Fruit fly (Drosophila melanogaster) whole organism, embryonic: Measurements from ENCODE around the gene CG10959.

ENCODE experiments used
- ATbp ChIP-seq: fragments of 200-800 bp; sonication (Bioruptor generic); optimal IDR thresholded peaks from 2 replicates; lab custom pipeline; 2017; ENCODE audit warnings: missing biosample characterization, mild to moderate bottlenecking, missing genetic modification characterization, missing genetic modification reagents
- CG10209 ChIP-seq: fragments of 200-800 bp; sonication (Bioruptor generic); optimal IDR thresholded peaks from 3 replicates; lab custom pipeline; 2017; ENCODE audit warnings: missing biosample characterization, mild to moderate bottlenecking, missing genetic modification characterization, missing genetic modification reagents
- CG10267 ChIP-seq: fragments of 200-800 bp; sonication (Bioruptor generic); optimal IDR thresholded peaks from 2 replicates; lab custom pipeline; 2018; ENCODE audit warnings: missing biosample characterization, mild to moderate bottlenecking, missing genetic modification characterization, moderate library complexity
- CG11247 ChIP-seq: fragments of 200-800 bp; sonication (Bioruptor generic); IDR thresholded peaks from 2 replicates; pipeline ENCODE4 v1.3.6; 2022; ENCODE audit warnings: missing biosample characterization, missing genetic modification characterization
- CG11398 ChIP-seq: fragments of 200-800 bp; sonication (Bioruptor generic); optimal IDR thresholded peaks from 2 replicates; lab custom pipeline; 2016; ENCODE audit warnings: missing biosample characterization, missing genetic modification characterization
- CG17385 ChIP-seq: fragments of 200-800 bp; sonication (Bioruptor generic); optimal IDR thresholded peaks from 3 replicates; lab custom pipeline; 2018; ENCODE audit warnings: missing biosample characterization, mild to moderate bottlenecking, missing genetic modification characterization
- CG17829 ChIP-seq: fragments of 200-800 bp; optimal IDR thresholded peaks from 2 replicates; lab custom pipeline; 2019; ENCODE audit warnings: missing biosample characterization, mild to moderate bottlenecking, missing genetic modification characterization, moderate library complexity
- CG18619 ChIP-seq: fragments of 200-800 bp; sonication (Bioruptor generic); optimal IDR thresholded peaks from 3 replicates; lab custom pipeline; 2017; ENCODE audit warnings: missing biosample characterization, mild to moderate bottlenecking, missing genetic modification characterization
- CG2116 ChIP-seq: fragments of 200-800 bp; sonication (Bioruptor generic); optimal IDR thresholded peaks from 3 replicates; lab custom pipeline; 2018; ENCODE audit warnings: missing biosample characterization, mild to moderate bottlenecking, missing genetic modification characterization
- CG2202 ChIP-seq: fragments of 200-800 bp; sonication (Bioruptor generic); optimal IDR thresholded peaks from 2 replicates; lab custom pipeline; 2018; ENCODE audit warnings: missing biosample characterization, mild to moderate bottlenecking, missing genetic modification characterization
- CG2712 ChIP-seq: fragments of 200-800 bp; optimal IDR thresholded peaks from 3 replicates; lab custom pipeline; 2019; ENCODE audit warnings: missing biosample characterization, mild to moderate bottlenecking, missing genetic modification characterization, moderate library complexity
- CG30020 ChIP-seq: fragments of 200-800 bp; optimal IDR thresholded peaks from 2 replicates; lab custom pipeline; 2019; ENCODE audit warnings: missing biosample characterization, mild to moderate bottlenecking, missing genetic modification characterization, moderate library complexity
- CG3838 ChIP-seq: fragments of 200-800 bp; sonication (Bioruptor generic); optimal IDR thresholded peaks from 3 replicates; lab custom pipeline; 2016; ENCODE audit warnings: missing biosample characterization, missing genetic modification characterization
- CG5180 ChIP-seq: fragments of 200-800 bp; sonication (Bioruptor generic); optimal IDR thresholded peaks from 3 replicates; lab custom pipeline; 2017; ENCODE audit warnings: missing biosample characterization, missing genetic modification characterization, mild to moderate bottlenecking, moderate library complexity, missing genetic modification reagents
- CG6272 ChIP-seq: fragments of 200-800 bp; sonication (Bioruptor generic); IDR thresholded peaks from 2 replicates; pipeline ENCODE4 v1.3.6; 2022; ENCODE audit warnings: missing biosample characterization, missing genetic modification characterization
- CG7357 ChIP-seq: fragments of 200-800 bp; sonication (Bioruptor generic); IDR thresholded peaks from 3 replicates; pipeline ENCODE4 v1.3.6; 2022; ENCODE audit warnings: missing biosample characterization, missing genetic modification characterization
- CG7556 ChIP-seq: fragments of 200-800 bp; sonication (Bioruptor generic); optimal IDR thresholded peaks from 2 replicates; lab custom pipeline; 2017; ENCODE audit warnings: missing biosample characterization, mild to moderate bottlenecking, missing genetic modification characterization
- CG8388 ChIP-seq: fragments of 200-800 bp; sonication (Bioruptor generic); optimal IDR thresholded peaks from 2 replicates; lab custom pipeline; 2019; ENCODE audit warnings: missing biosample characterization, mild to moderate bottlenecking, missing genetic modification characterization, moderate library complexity
- CG8765 ChIP-seq: fragments of 200-800 bp; sonication (Bioruptor generic); IDR thresholded peaks from 2 replicates; pipeline ENCODE4 v1.3.6; 2022; ENCODE audit warnings: missing biosample characterization, missing genetic modification characterization
- CTCF ChIP-seq: fragments of 200-800 bp; sonication (Bioruptor generic); optimal IDR thresholded peaks from 2 replicates; lab custom pipeline; 2017; ENCODE audit warnings: missing biosample characterization, mild to moderate bottlenecking, missing genetic modification characterization, moderate library complexity
- Dbx ChIP-seq: fragments of 200-800 bp; sonication (Bioruptor generic); IDR thresholded peaks from 3 replicates; pipeline ENCODE4 v1.3.6; 2022; ENCODE audit warnings: missing biosample characterization, missing genetic modification characterization
- Deaf1 ChIP-seq: fragments of 200-800 bp; optimal IDR thresholded peaks from 3 replicates; lab custom pipeline; 2019; ENCODE audit warnings: missing biosample characterization, mild to moderate bottlenecking, missing genetic modification characterization, moderate library complexity
- Eip74EF ChIP-seq, 2 experiments: fragments of 200-800 bp in 1 of 2; fragments of >200 bp in 1 of 2; sonication (Bioruptor generic) in 1 of 2; optimal IDR thresholded peaks; 2 replicates each; lab custom pipeline; 2017 to 2019; ENCODE audit warnings: missing biosample characterization in 2 of 2, missing genetic modification characterization in 2 of 2, mild to moderate bottlenecking in 1 of 2, moderate library complexity in 1 of 2
- Ets97D ChIP-seq: fragments of 200-800 bp; sonication (Bioruptor generic); optimal IDR thresholded peaks from 3 replicates; lab custom pipeline; 2016; ENCODE audit warnings: missing biosample characterization, missing genetic modification characterization
- Gug ChIP-seq: fragments of 200-800 bp; sonication (Bioruptor generic); IDR thresholded peaks from 4 replicates; pipeline ENCODE4 v1.3.6; 2022; ENCODE audit warnings: missing biosample characterization, missing genetic modification characterization
- HmgD ChIP-seq: fragments of 200-800 bp; sonication (Bioruptor generic); optimal IDR thresholded peaks from 3 replicates; lab custom pipeline; 2016; ENCODE audit warnings: missing biosample characterization, missing genetic modification characterization
- Jarid2 ChIP-seq: fragments of 200-800 bp; sonication (Bioruptor generic); optimal IDR thresholded peaks from 3 replicates; lab custom pipeline; 2017; ENCODE audit warnings: mild to moderate bottlenecking, missing biosample characterization, missing genetic modification reagents, missing genetic modification characterization
- Optix ChIP-seq: fragments of 200-800 bp; sonication (Bioruptor generic); IDR thresholded peaks from 3 replicates; pipeline ENCODE4 v1.3.6; 2022; ENCODE audit warnings: missing biosample characterization, missing genetic modification characterization
- Scr ChIP-seq: fragments of 200-800 bp; sonication (Bioruptor generic); IDR thresholded peaks from 2 replicates; pipeline ENCODE4 v1.3.6; 2022; ENCODE audit warnings: missing biosample characterization, missing genetic modification characterization; ENCODE audit not compliant: partially characterized antibody
- TFAM ChIP-seq: fragments of 200-800 bp; sonication (Bioruptor generic); optimal IDR thresholded peaks from 2 replicates; lab custom pipeline; 2017; ENCODE audit warnings: missing biosample characterization, missing genetic modification characterization, inconsistent platforms
- Taf1 ChIP-seq: fragments of 200-800 bp; sonication (Bioruptor generic); IDR thresholded peaks from 2 replicates; pipeline ENCODE4 v1.3.6; 2022; ENCODE audit warnings: missing biosample characterization, missing genetic modification characterization
- Xrp1 ChIP-seq: fragments of 200-800 bp; sonication (Bioruptor generic); IDR thresholded peaks from 2 replicates; pipeline ENCODE4 v1.3.6; 2022; ENCODE audit warnings: missing biosample characterization, missing genetic modification characterization
- ab ChIP-seq: fragments of 200-800 bp; sonication (Bioruptor generic); optimal IDR thresholded peaks from 2 replicates; lab custom pipeline; 2016; ENCODE audit warnings: missing biosample characterization, missing genetic modification characterization
- ato ChIP-seq: fragments of 200-800 bp; sonication (Bioruptor generic); IDR thresholded peaks from 2 replicates; pipeline ENCODE4 v1.3.6; 2022; ENCODE audit warnings: missing biosample characterization, missing genetic modification characterization; ENCODE audit not compliant: partially characterized antibody
- dmrt11E ChIP-seq: fragments of 200-800 bp; sonication (Bioruptor generic); optimal IDR thresholded peaks from 3 replicates; lab custom pipeline; 2018; ENCODE audit warnings: missing biosample characterization, mild to moderate bottlenecking, missing genetic modification characterization, moderate library complexity
- dpn ChIP-seq, 2 experiments: fragments of 200-800 bp; sonication (Bioruptor generic); optimal IDR thresholded peaks; 3 replicates each; lab custom pipeline; 2016; ENCODE audit warnings: missing biosample characterization in 2 of 2, missing genetic modification characterization in 2 of 2
- emc ChIP-seq: fragments of 200-800 bp; sonication (Bioruptor generic); optimal IDR thresholded peaks from 2 replicates; lab custom pipeline; 2016; ENCODE audit warnings: missing biosample characterization, missing genetic modification characterization
- ewg ChIP-seq: fragments of 200-800 bp; sonication (Bioruptor generic); optimal IDR thresholded peaks from 3 replicates; lab custom pipeline; 2017; ENCODE audit warnings: mild to moderate bottlenecking, missing biosample characterization, missing genetic modification reagents, missing genetic modification characterization
- exex ChIP-seq: fragments of 200-800 bp; sonication (Bioruptor generic); optimal IDR thresholded peaks from 4 replicates; lab custom pipeline; 2018; ENCODE audit warnings: missing biosample characterization, mild to moderate bottlenecking, missing genetic modification characterization, moderate library complexity
- grau ChIP-seq: fragments of 200-800 bp; optimal IDR thresholded peaks from 3 replicates; lab custom pipeline; 2019; ENCODE audit warnings: missing biosample characterization, mild to moderate bottlenecking, missing genetic modification characterization, moderate library complexity
- hkb ChIP-seq, 2 experiments: fragments of 200-800 bp in 1 of 2; fragments of >200 bp in 1 of 2; sonication (Bioruptor generic) in 1 of 2; IDR thresholded peaks in 1 of 2; optimal IDR thresholded peaks in 1 of 2; 2 replicates each; pipeline versions ENCODE4 v1.3.6 to Lab custom; 2017 to 2022; ENCODE audit warnings: missing biosample characterization in 1 of 2, missing genetic modification characterization in 1 of 2
- kni ChIP-seq: fragments of 200-800 bp; sonication (Bioruptor generic); optimal IDR thresholded peaks from 3 replicates; lab custom pipeline; 2017; ENCODE audit warnings: mild to moderate bottlenecking, missing biosample characterization, missing genetic modification reagents, missing genetic modification characterization
- lola ChIP-seq, 3 experiments: fragments of >200 bp in 2 of 3; fragments of 200-800 bp in 1 of 3; sonication (Bioruptor generic) in 1 of 3; optimal IDR thresholded peaks; 2 replicates each; lab custom pipeline; 2017 to 2019; ENCODE audit warnings: missing biosample characterization in 3 of 3, missing genetic modification characterization in 3 of 3, mild to moderate bottlenecking in 1 of 3, moderate library complexity in 1 of 3
- nerfin-1 ChIP-seq: fragments of 200-800 bp; sonication (Bioruptor generic); optimal IDR thresholded peaks from 3 replicates; lab custom pipeline; 2019; ENCODE audit warnings: missing biosample characterization, mild to moderate bottlenecking, missing genetic modification characterization, moderate library complexity
- peb ChIP-seq: fragments of 200-800 bp; sonication (Bioruptor generic); IDR thresholded peaks from 2 replicates; pipeline ENCODE4 v1.3.6; 2022; ENCODE audit warnings: missing biosample characterization, missing genetic modification characterization
- pum ChIP-seq: fragments of 200-800 bp; sonication (Bioruptor generic); optimal IDR thresholded peaks from 2 replicates; lab custom pipeline; 2016; ENCODE audit warnings: missing biosample characterization, missing genetic modification characterization
- tap ChIP-seq: fragments of 200-800 bp; optimal IDR thresholded peaks from 3 replicates; lab custom pipeline; 2019; ENCODE audit warnings: missing biosample characterization, mild to moderate bottlenecking, missing genetic modification characterization, moderate library complexity
- tio ChIP-seq: fragments of 200-800 bp; sonication (Bioruptor generic); optimal IDR thresholded peaks from 2 replicates; lab custom pipeline; 2017; ENCODE audit warnings: missing biosample characterization, missing genetic modification characterization, inconsistent platforms
- wek ChIP-seq: fragments of 200-800 bp; sonication (Bioruptor generic); optimal IDR thresholded peaks from 3 replicates; lab custom pipeline; 2018; ENCODE audit warnings: missing biosample characterization, mild to moderate bottlenecking, missing genetic modification characterization, moderate library complexity

CG10959 gene

DNA sequence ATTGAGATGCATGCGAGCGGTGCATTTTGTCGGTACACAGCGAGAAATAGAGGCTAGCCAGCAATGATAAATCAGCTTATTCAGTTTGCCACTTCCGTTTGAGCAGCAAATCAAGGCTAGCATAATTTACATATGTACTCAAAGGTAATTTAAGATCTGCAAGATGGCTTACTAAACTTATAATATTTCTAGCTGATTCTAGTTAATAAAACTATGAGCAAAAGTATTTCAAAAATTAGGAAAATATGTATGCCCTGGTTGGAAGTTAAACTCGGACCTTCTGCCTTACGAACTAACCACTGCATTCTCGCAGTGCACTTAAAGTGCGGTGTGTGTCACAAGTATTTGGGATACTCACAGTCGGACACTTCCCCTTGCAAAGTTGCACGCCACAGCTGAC is 25.7 kb upstream of the CG10959 start (continued):
- TF ChIP-seq kni (GFP tag; lab: Kevin White, UChicago) (no peak), CG10267 (tag; lab: Kevin White, UChicago) (peak; percentile 21), Optix (GFP tag; lab: Robert Waterston, UW) (no peak), CG30020 (tag; lab: Kevin White, UChicago) (no peak), Scr (GFP tag; lab: Robert Waterston, UW) (no peak), CG2202 (tag; lab: Kevin White, UChicago) (no peak), CG11247 (GFP tag; lab: Robert Waterston, UW) (no peak), CG8388 (GFP tag; lab: Kevin White, UChicago) (peak; percentile 21), pum (GFP tag; lab: Kevin White, UChicago) (no peak), Ets97D (GFP tag; lab: Kevin White, UChicago) (no peak), Dbx (GFP tag; lab: Robert Waterston, UW) (no peak), CG11398 (GFP tag; lab: Kevin White, UChicago) (no peak), exex (tag; lab: Kevin White, UChicago) (no peak), TFAM (GFP tag; lab: Kevin White, UChicago) (no peak), tio (GFP tag; lab: Kevin White, UChicago) (no peak), CG17829 (tag; lab: Kevin White, UChicago) (peak; percentile 34), emc (no peak), CG7357 (GFP tag; lab: Robert Waterston, UW) (no peak), ATbp (GFP tag; lab: Kevin White, UChicago) (peak; percentile 11), grau (no peak), ab (GFP tag; lab: Kevin White, UChicago) (no peak), wek (GFP tag; lab: Kevin White, UChicago) (no peak), ato (GFP tag; lab: Robert Waterston, UW) (no peak), CG6272 (GFP tag; lab: Robert Waterston, UW) (no peak)
- TF ChIP-seq, all 482 proteins: peak for 50

DNA sequence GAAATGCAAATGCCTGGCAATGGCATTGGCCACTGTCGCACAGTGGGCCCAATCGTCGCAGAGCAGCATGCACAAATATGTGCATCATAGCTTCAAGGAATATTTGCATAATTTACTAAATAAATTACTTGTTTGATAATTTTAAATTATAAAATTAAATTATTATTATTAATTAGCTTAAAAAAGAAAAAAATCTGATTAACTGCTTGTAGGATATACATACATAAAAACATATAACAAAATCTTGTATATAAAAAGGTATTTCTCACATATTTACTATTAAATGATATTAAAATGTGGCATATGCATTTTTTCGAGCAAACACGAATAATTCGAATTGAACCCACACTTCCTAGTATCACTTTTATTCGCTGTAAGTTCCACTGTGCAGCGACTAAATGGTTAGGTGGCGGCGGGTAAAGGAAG is 23.3 kb upstream of the CG10959 start:
- peak; percentile 11 for TF ChIP-seq CG5180 (GFP tag; lab: Kevin White, UChicago)
- TF ChIP-seq CG3838: no peak
- TF ChIP-seq Deaf1: no peak
- peak; percentile 45 for TF ChIP-seq dmrt11E (tag; lab: Kevin White, UChicago)
- TF ChIP-seq CG8765 (GFP tag; lab: Robert Waterston, UW): no peak
- peak; percentile 62 for TF ChIP-seq CG10209 (GFP tag; lab: Kevin White, UChicago)
- TF ChIP-seq nerfin-1 (tag; lab: Kevin White, UChicago): peak; percentile 43
- TF ChIP-seq HmgD (GFP tag; lab: Kevin White, UChicago): no peak
- peak in 1 of 2 experiments; percentile 69 for TF ChIP-seq Eip74EF (GFP tag; optimal IDR thresholded peaks at IDR 0.05; lab: Kevin White, UChicago)
- peak; percentile 34; the same call in 1 of the 4 replicates for TF ChIP-seq Gug (GFP tag; lab: Robert Waterston, UW)
- no peak for TF ChIP-seq CTCF (GFP tag; lab: Kevin White, UChicago)
- TF ChIP-seq CG2712 (tag; lab: Kevin White, UChicago): peak; percentile 77
- TF ChIP-seq CG7556 (GFP tag; lab: Kevin White, UChicago): peak; percentile 70
- TF ChIP-seq CG2116: peak; percentile 51
- TF ChIP-seq lola (GFP tag; optimal IDR thresholded peaks at IDR 0.05; lab: Kevin White, UChicago): peak in 1 of 3 experiments; percentile 60
- no peak for TF ChIP-seq peb
- peak; percentile 57 for TF ChIP-seq tap (tag; lab: Kevin White, UChicago)
- TF ChIP-seq dpn (GFP tag; optimal IDR thresholded peaks at IDR 0.05; lab: Kevin White, UChicago): peak in 1 of 2 experiments; percentile 32
- TF ChIP-seq CG18619 (GFP tag; lab: Kevin White, UChicago): peak; percentile 33
- TF ChIP-seq Xrp1 (GFP tag; lab: Robert Waterston, UW): peak; percentile 45; the same call in 1 of the 2 replicates
- TF ChIP-seq Jarid2 (GFP tag; lab: Kevin White, UChicago): no peak
- peak; percentile 39 for TF ChIP-seq ewg
- no peak for TF ChIP-seq Taf1
- no peak for TF ChIP-seq hkb (optimal IDR thresholded peaks at IDR 0.05; lab: Kevin White, UChicago)
- 0 out of 2 replicates have a peak, but pooled peaks have one; percentile 49 for TF ChIP-seq hkb (GFP tag; IDR thresholded peaks at IDR 0.05; lab: Robert Waterston, UW)
- TF ChIP-seq CG17385 (GFP tag; lab: Kevin White, UChicago): peak; percentile 57
